Worm (Caenorhabditis elegans): ENCODE data around the gene Y51A2B.2.

Gene Y51A2B.2

ce11 chrV:18420797-18421196 lies 46.5 kb downstream of the Y51A2B.2 start, which contains the start of gene srj-26:
TSS of gene srj-26 (plus strand) at chrV:18421097.
- TF ChIP-seq dao-5 (tag; optimal IDR thresholded peaks at IDR 0.05) (no peak), him-1 (tag; optimal IDR thresholded peaks at IDR 0.05) (no peak), W03F9.2 (tag; optimal IDR thresholded peaks at IDR 0.05) (no peak)

- no peak for TF ChIP-seq W03F9.2 (tag; optimal IDR thresholded peaks at IDR 0.05)
- no peak for TF ChIP-seq dao-5 (tag; optimal IDR thresholded peaks at IDR 0.05)
- no peak for TF ChIP-seq him-1 (tag; optimal IDR thresholded peaks at IDR 0.05)
These were observed 50.2 kb downstream of the Y51A2B.2 start, which contains the start of gene ZK262.4 for ce11 chrV:18424471-18424870. TSS of gene ZK262.4 (minus strand) at chrV:18424571.

- TF ChIP-seq him-1 (tag; optimal IDR thresholded peaks at IDR 0.05) (no peak), W03F9.2 (tag; optimal IDR thresholded peaks at IDR 0.05) (no peak), dao-5 (tag; optimal IDR thresholded peaks at IDR 0.05) (no peak)
These were observed 51.2 kb downstream of the Y51A2B.2 start, which contains the start of gene ZK262.19 for ce11 chrV:18425544-18425943. TSS of gene ZK262.19 (minus strand) at chrV:18425644.

ce11 chrV:18426280-18426679 lies 52.0 kb downstream of the Y51A2B.2 start, which contains the start of gene srw-83:
TSS of gene srw-83 (plus strand) at chrV:18426580.
- TF ChIP-seq him-1 (tag; optimal IDR thresholded peaks at IDR 0.05) (no peak), W03F9.2 (tag; optimal IDR thresholded peaks at IDR 0.05) (no peak), dao-5 (tag; optimal IDR thresholded peaks at IDR 0.05) (no peak)
